Fruit fly (Drosophila melanogaster): Measurements from ENCODE around the gene CG8852.
A peak's percentile ranks its signal among the peaks of the same experiment; 100 is the strongest.

The CG8852 gene

DNA sequence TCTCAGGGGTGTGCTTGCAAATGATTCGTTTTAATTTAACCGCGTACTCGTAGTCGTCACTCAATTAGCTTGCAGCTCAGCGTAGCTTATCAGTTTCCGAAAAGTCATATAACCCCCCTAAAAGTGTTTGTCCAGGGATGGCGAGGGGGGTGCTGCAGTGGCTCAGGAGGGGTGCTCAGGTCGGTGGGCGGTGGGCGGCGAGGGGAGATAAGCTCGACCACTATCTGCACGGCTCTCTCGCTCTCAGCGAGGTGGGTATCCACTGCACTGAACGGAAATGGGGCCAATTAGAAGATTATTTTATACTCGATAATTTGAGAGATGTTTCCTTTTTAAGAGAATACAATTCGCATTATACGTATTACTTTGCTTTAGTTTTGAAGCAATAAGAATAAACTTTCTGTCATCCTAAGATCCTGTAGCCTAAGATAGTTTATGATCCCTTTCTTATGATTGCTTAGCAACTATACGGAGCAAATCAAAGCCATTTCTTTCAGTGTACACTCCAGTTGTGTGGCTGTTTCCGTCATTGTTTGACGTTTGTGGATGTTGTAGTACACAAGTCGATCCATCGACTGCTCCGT lies 48.3 kb downstream of the CG8852 start (continued):
- TF ChIP-seq CG34422 (GFP tag; IDR thresholded peaks at IDR 0.05) (peak; percentile 55; the same call in 2 of the 3 replicates), repo (GFP tag; optimal IDR thresholded peaks at IDR 0.05) (peak; percentile 25), Spps (tag; optimal IDR thresholded peaks at IDR 0.05) (peak; percentile 58), Antp (GFP tag; optimal IDR thresholded peaks at IDR 0.05) (peak; percentile 69), pnt (GFP tag; optimal IDR thresholded peaks at IDR 0.05) (peak; percentile 56), CG2889 (GFP tag; IDR thresholded peaks at IDR 0.05) (no peak), CG4617 (GFP tag; optimal IDR thresholded peaks at IDR 0.05; ENCODE audit: borderline replicate concordance) (no peak), CG1792 (GFP tag; optimal IDR thresholded peaks at IDR 0.05) (peak; percentile 48), CG3281 (GFP tag; optimal IDR thresholded peaks at IDR 0.05) (peak; percentile 26), wor (GFP tag; IDR thresholded peaks at IDR 0.05) (peak; percentile 64; the same call in 1 of the 2 replicates), br (optimal IDR thresholded peaks at IDR 0.05) (no peak), Lhr (GFP tag; optimal IDR thresholded peaks at IDR 0.05) (peak; percentile 28), CG9817 (tag; optimal IDR thresholded peaks at IDR 0.05) (peak; percentile 54), CG13624 (GFP tag; optimal IDR thresholded peaks at IDR 0.05) (peak; percentile 4), oc (tag; optimal IDR thresholded peaks at IDR 0.05) (peak; percentile 44), Optix (GFP tag; IDR thresholded peaks at IDR 0.05) (peak; percentile 47; the same call in 2 of the 3 replicates), pb (GFP tag; optimal IDR thresholded peaks at IDR 0.05) (no peak), exex (tag; optimal IDR thresholded peaks at IDR 0.05) (no peak), Sox100B (GFP tag; optimal IDR thresholded peaks at IDR 0.05) (peak; percentile 27), Myb (GFP tag; optimal IDR thresholded peaks at IDR 0.05) (peak; percentile 30), CG8290 (GFP tag; optimal IDR thresholded peaks at IDR 0.05) (no peak), CG8290 (tag; optimal IDR thresholded peaks at IDR 0.05) (peak in 1 of 2 experiments; percentile 35), CG12391 (tag; optimal IDR thresholded peaks at IDR 0.05) (peak; percentile 77), Asciz (GFP tag; optimal IDR thresholded peaks at IDR 0.05) (peak; percentile 71), kay (GFP tag; optimal IDR thresholded peaks at IDR 0.05) (no peak), CG17829 (tag; optimal IDR thresholded peaks at IDR 0.05) (peak; percentile 57), Ets65A (GFP tag) (peak; percentile 45), emc (GFP tag; optimal IDR thresholded peaks at IDR 0.05) (no peak), nerfin-2 (GFP tag; IDR thresholded peaks at IDR 0.05; ENCODE audit: partially characterized antibody) (no peak), CG42726 (GFP tag; IDR thresholded peaks at IDR 0.05; ENCODE audit: partially characterized antibody) (no peak), jumu (GFP tag; optimal IDR thresholded peaks at IDR 0.05) (peak; percentile 53), ftz-f1 (GFP tag; optimal IDR thresholded peaks at IDR 0.05) (no peak), gcm2 (GFP tag; optimal IDR thresholded peaks at IDR 0.05) (no peak), CG2116 (GFP tag; optimal IDR thresholded peaks at IDR 0.05) (peak; percentile 19), CG6254 (GFP tag; optimal IDR thresholded peaks at IDR 0.05) (peak; percentile 37), CG12104 (GFP tag; optimal IDR thresholded peaks at IDR 0.05) (peak; percentile 20), TFAM (GFP tag; optimal IDR thresholded peaks at IDR 0.05) (no peak), fd96Cb (tag; optimal IDR thresholded peaks at IDR 0.05) (peak; percentile 72), twi (tag; optimal IDR thresholded peaks at IDR 0.05) (peak; percentile 13), btn (GFP tag; optimal IDR thresholded peaks at IDR 0.05) (no peak), Dad (GFP tag; optimal IDR thresholded peaks at IDR 0.05) (peak; percentile 29), CG10274 (GFP tag; optimal IDR thresholded peaks at IDR 0.05) (peak; percentile 29), NC2α (GFP tag; optimal IDR thresholded peaks at IDR 0.05) (no peak), chm (GFP tag; IDR thresholded peaks at IDR 0.05) (no peak), lov (optimal IDR thresholded peaks at IDR 0.05) (no peak), lov (GFP tag; IDR thresholded peaks at IDR 0.05) (no peak), C15 (GFP tag; IDR thresholded peaks at IDR 0.05) (no peak), croc (GFP tag; conservative IDR thresholded peaks at IDR 0.05) (peak; percentile 60; the same call in 2 of the 3 replicates), Deaf1 (tag; optimal IDR thresholded peaks at IDR 0.05) (no peak), Six4 (GFP tag; optimal IDR thresholded peaks at IDR 0.05) (peak; percentile 42), Lim3 (GFP tag; IDR thresholded peaks at IDR 0.05) (no peak), her (GFP tag; optimal IDR thresholded peaks at IDR 0.05) (peak; percentile 28)

Data from whole organism, embryonic.